Fruit fly (Drosophila melanogaster) whole organism, prepupa: Measurements from ENCODE around the gene Kr-h1.

Experiments
- Blimp-1 ChIP-seq: fragments of 200-800 bp; sonication (Bioruptor generic); optimal IDR thresholded peaks from 3 replicates; lab custom pipeline; 2017; ENCODE audit warnings: missing biosample characterization, missing genetic modification characterization, mild to moderate bottlenecking, moderate library complexity, missing genetic modification reagents
- CG10631 ChIP-seq: fragments of 200-800 bp; sonication (Bioruptor generic); optimal IDR thresholded peaks from 2 replicates; lab custom pipeline; 2016; ENCODE audit warnings: missing biosample characterization, missing genetic modification characterization
- CG11762 ChIP-seq: fragments of 200-800 bp; sonication (Bioruptor generic); optimal IDR thresholded peaks from 3 replicates; lab custom pipeline; 2016; ENCODE audit warnings: missing biosample characterization, missing genetic modification characterization; ENCODE audit not compliant: insufficient read depth
- CG11902 ChIP-seq: fragments of 200-800 bp; sonication (Bioruptor generic); optimal IDR thresholded peaks from 3 replicates; lab custom pipeline; 2016; ENCODE audit warnings: missing biosample characterization, missing genetic modification characterization
- CG15336 ChIP-seq: fragments of 200-800 bp; sonication (Bioruptor generic); IDR thresholded peaks from 2 replicates; pipeline ENCODE4 v1.3.6; 2022; ENCODE audit warnings: missing biosample characterization, missing genetic modification characterization
- CG1621 ChIP-seq: fragments of 200-800 bp; sonication (Bioruptor generic); optimal IDR thresholded peaks from 3 replicates; lab custom pipeline; 2018; ENCODE audit warnings: missing biosample characterization, mild to moderate bottlenecking, missing genetic modification characterization
- CG16779 ChIP-seq: fragments of 200-800 bp; sonication (Bioruptor generic); optimal IDR thresholded peaks from 3 replicates; lab custom pipeline; 2017; ENCODE audit warnings: missing biosample characterization, mild to moderate bottlenecking, missing genetic modification characterization
- CG3032 ChIP-seq: fragments of 200-800 bp; optimal IDR thresholded peaks from 2 replicates; lab custom pipeline; 2019; ENCODE audit warnings: missing biosample characterization, mild to moderate bottlenecking, missing genetic modification characterization, moderate library complexity
- CG31627 ChIP-seq: fragments of 200-800 bp; sonication (Bioruptor generic); optimal IDR thresholded peaks from 3 replicates; lab custom pipeline; 2016; ENCODE audit warnings: missing biosample characterization, missing genetic modification characterization
- CG32006 ChIP-seq: fragments of 200-800 bp; sonication (Bioruptor generic); optimal IDR thresholded peaks from 3 replicates; lab custom pipeline; 2017; ENCODE audit warnings: missing biosample characterization, mild to moderate bottlenecking, missing genetic modification characterization
- CG34406 ChIP-seq: fragments of 200-800 bp; sonication (Bioruptor generic); optimal IDR thresholded peaks from 3 replicates; lab custom pipeline; 2016; ENCODE audit warnings: missing biosample characterization, missing genetic modification characterization
- CG3919 ChIP-seq: fragments of 200-800 bp; sonication (Bioruptor generic); optimal IDR thresholded peaks from 3 replicates; lab custom pipeline; 2016; ENCODE audit warnings: missing biosample characterization, missing genetic modification characterization
- CG4318 ChIP-seq: fragments of 200-800 bp; sonication (Bioruptor generic); optimal IDR thresholded peaks from 3 replicates; lab custom pipeline; 2017; ENCODE audit warnings: missing biosample characterization, mild to moderate bottlenecking, missing genetic modification characterization
- CG6163 ChIP-seq: fragments of 200-800 bp; sonication (Bioruptor generic); IDR thresholded peaks from 3 replicates; pipeline ENCODE4 v1.3.6; 2022; ENCODE audit warnings: missing biosample characterization, missing genetic modification characterization
- CG6792 ChIP-seq: fragments of 200-800 bp; sonication (Bioruptor generic); optimal IDR thresholded peaks from 3 replicates; lab custom pipeline; 2016; ENCODE audit warnings: missing biosample characterization, missing genetic modification characterization
- CG6808 ChIP-seq: fragments of 200-800 bp; sonication (Bioruptor generic); optimal IDR thresholded peaks from 3 replicates; lab custom pipeline; 2017; ENCODE audit warnings: missing biosample characterization, missing genetic modification characterization, mild to moderate bottlenecking, moderate library complexity, missing genetic modification reagents
- CG6854 ChIP-seq: fragments of 200-800 bp; sonication (Bioruptor generic); optimal IDR thresholded peaks from 2 replicates; lab custom pipeline; 2017; ENCODE audit warnings: missing biosample characterization, mild to moderate bottlenecking, missing genetic modification characterization
- CG8119 ChIP-seq: fragments of 200-800 bp; sonication (Bioruptor generic); IDR thresholded peaks from 3 replicates; pipeline ENCODE4 v1.3.6; 2022; ENCODE audit warnings: missing biosample characterization, missing genetic modification characterization
- CG8319 ChIP-seq: fragments of 200-800 bp; sonication (Bioruptor generic); optimal IDR thresholded peaks from 3 replicates; lab custom pipeline; 2016; ENCODE audit warnings: missing biosample characterization, missing genetic modification characterization
- CG8632 ChIP-seq: fragments of 200-800 bp; sonication (Bioruptor generic); optimal IDR thresholded peaks from 3 replicates; lab custom pipeline; 2016; ENCODE audit warnings: missing biosample characterization, missing genetic modification characterization
- CG9139 ChIP-seq: fragments of 200-800 bp; sonication (Bioruptor generic); optimal IDR thresholded peaks from 3 replicates; lab custom pipeline; 2017; ENCODE audit warnings: missing biosample characterization, mild to moderate bottlenecking, missing genetic modification characterization
- Eip75B ChIP-seq: fragments of 200-800 bp; sonication (Bioruptor generic); optimal IDR thresholded peaks from 3 replicates; lab custom pipeline; 2016; ENCODE audit warnings: missing biosample characterization, missing genetic modification characterization
- Eip78C ChIP-seq: fragments of 200-800 bp; sonication (Bioruptor generic); peaks from one replicate; lab custom pipeline; 2016; ENCODE audit warnings: missing biosample characterization, missing genetic modification characterization
- Eip93F ChIP-seq: fragments of 200-800 bp; sonication (Bioruptor generic); optimal IDR thresholded peaks from 2 replicates; lab custom pipeline; 2016; ENCODE audit warnings: missing biosample characterization, mild to moderate bottlenecking, missing genetic modification characterization
- Ets21C ChIP-seq: fragments of 200-800 bp; sonication (Bioruptor generic); optimal IDR thresholded peaks from 3 replicates; lab custom pipeline; 2016; ENCODE audit warnings: missing biosample characterization, missing genetic modification characterization
- Gug ChIP-seq: fragments of 200-800 bp; sonication (Bioruptor generic); IDR thresholded peaks from 2 replicates; pipeline ENCODE4 v1.3.6; 2022; ENCODE audit warnings: missing biosample characterization, missing genetic modification characterization
- Hr38 ChIP-seq: sonication (Bioruptor generic); optimal IDR thresholded peaks from 2 replicates; lab custom pipeline; 2016; ENCODE audit warnings: missing biosample characterization, missing genetic modification characterization
- Hr4 ChIP-seq: fragments of 200-800 bp; sonication (Bioruptor generic); optimal IDR thresholded peaks from 3 replicates; lab custom pipeline; 2016; ENCODE audit warnings: missing biosample characterization, missing genetic modification characterization
- Lpt ChIP-seq: fragments of 200-800 bp; sonication (Bioruptor generic); optimal IDR thresholded peaks from 3 replicates; lab custom pipeline; 2016; ENCODE audit warnings: missing biosample characterization, missing genetic modification characterization
- Met ChIP-seq: fragments of 200-800 bp; sonication (Bioruptor generic); optimal IDR thresholded peaks from 3 replicates; lab custom pipeline; 2016; ENCODE audit warnings: missing biosample characterization, missing genetic modification characterization
- OdsH ChIP-seq: fragments of 200-800 bp; sonication (Bioruptor generic); optimal IDR thresholded peaks from 3 replicates; lab custom pipeline; 2016; ENCODE audit warnings: missing biosample characterization, missing genetic modification characterization
- Smox ChIP-seq: fragments of 200-800 bp; sonication (Bioruptor generic); optimal IDR thresholded peaks from 3 replicates; lab custom pipeline; 2016; ENCODE audit warnings: missing biosample characterization, missing genetic modification characterization
- Sox102F ChIP-seq: fragments of 200-800 bp; sonication (Bioruptor generic); optimal IDR thresholded peaks from 2 replicates; lab custom pipeline; 2016; ENCODE audit warnings: missing biosample characterization, mild to moderate bottlenecking, missing genetic modification characterization
- Sox14 ChIP-seq: fragments of 200-800 bp; sonication (Bioruptor generic); optimal IDR thresholded peaks from 3 replicates; lab custom pipeline; 2016; ENCODE audit warnings: missing biosample characterization, missing genetic modification characterization
- achi ChIP-seq: fragments of 200-800 bp; sonication (Bioruptor generic); optimal IDR thresholded peaks from 3 replicates; lab custom pipeline; 2016; ENCODE audit warnings: missing biosample characterization, missing genetic modification characterization
- acj6 ChIP-seq: fragments of 200-800 bp; sonication (Bioruptor generic); optimal IDR thresholded peaks from 3 replicates; lab custom pipeline; 2016; ENCODE audit warnings: missing biosample characterization, missing genetic modification characterization
- cyc ChIP-seq: fragments of 200-800 bp; sonication (Bioruptor generic); optimal IDR thresholded peaks from 3 replicates; lab custom pipeline; 2016; ENCODE audit warnings: missing biosample characterization, missing genetic modification characterization
- dac ChIP-seq: fragments of 200-800 bp; sonication (Bioruptor generic); optimal IDR thresholded peaks from 2 replicates; lab custom pipeline; 2017; ENCODE audit warnings: missing biosample characterization, mild to moderate bottlenecking, missing genetic modification characterization
- dsx ChIP-seq: fragments of 200-800 bp; optimal IDR thresholded peaks from 3 replicates; lab custom pipeline; 2019; ENCODE audit warnings: missing biosample characterization, mild to moderate bottlenecking, missing genetic modification characterization, moderate library complexity; ENCODE audit not compliant: poor library complexity, severe bottlenecking
- eg ChIP-seq: fragments of 200-800 bp; sonication (Bioruptor generic); IDR thresholded peaks from 3 replicates; pipeline ENCODE4 v1.3.6; 2022; ENCODE audit warnings: missing biosample characterization, missing genetic modification characterization
- esn ChIP-seq: fragments of 200-800 bp; sonication (Bioruptor generic); optimal IDR thresholded peaks from 2 replicates; lab custom pipeline; 2016; ENCODE audit warnings: missing biosample characterization, mild to moderate bottlenecking, missing genetic modification characterization, moderate library complexity
- fd59A ChIP-seq: fragments of 200-800 bp; sonication (Bioruptor generic); optimal IDR thresholded peaks from 2 replicates; lab custom pipeline; 2017; ENCODE audit warnings: missing biosample characterization, mild to moderate bottlenecking, missing genetic modification characterization, missing genetic modification reagents
- fd85E ChIP-seq: fragments of 200-800 bp; sonication (Bioruptor generic); optimal IDR thresholded peaks from 3 replicates; lab custom pipeline; 2016; ENCODE audit warnings: missing biosample characterization, missing genetic modification characterization
- net ChIP-seq: fragments of 200-800 bp; sonication (Bioruptor generic); optimal IDR thresholded peaks from 3 replicates; lab custom pipeline; 2016; ENCODE audit warnings: missing biosample characterization, missing genetic modification characterization
- pdm3 ChIP-seq: fragments of 200-800 bp; sonication (Bioruptor generic); optimal IDR thresholded peaks from 3 replicates; lab custom pipeline; 2016; ENCODE audit warnings: missing biosample characterization, missing genetic modification characterization
- spab ChIP-seq: fragments of 200-800 bp; sonication (Bioruptor generic); optimal IDR thresholded peaks from 2 replicates; lab custom pipeline; 2017; ENCODE audit warnings: missing biosample characterization, mild to moderate bottlenecking, missing genetic modification characterization, missing genetic modification reagents
- ss ChIP-seq, 2 experiments: fragments of 200-800 bp; sonication (Bioruptor generic); optimal IDR thresholded peaks; 2 replicates in 1 of 2; 3 replicates in 1 of 2; lab custom pipeline; 2017 to 2018; ENCODE audit warnings: mild to moderate bottlenecking in 2 of 2, missing biosample characterization in 2 of 2, missing genetic modification characterization in 2 of 2, moderate library complexity in 1 of 2
- svp ChIP-seq: fragments of 200-800 bp; sonication (Bioruptor generic); peaks from one replicate; lab custom pipeline; 2016; ENCODE audit warnings: missing biosample characterization, missing genetic modification characterization
- vri ChIP-seq: fragments of 200-800 bp; sonication (Bioruptor generic); optimal IDR thresholded peaks from 3 replicates; lab custom pipeline; 2016; ENCODE audit warnings: missing biosample characterization, mild to moderate bottlenecking, missing genetic modification characterization

Gene Kr-h1

dm6 chr2L:6050575-6050974 lies 31.8 kb upstream of the Kr-h1 start, which contains the start of gene CG9135:
TSS of gene CG9135 (plus strand) at chr2L:6050800.
- TF ChIP-seq CG9139 (GFP tag; lab: Kevin White, UChicago): no peak
- TF ChIP-seq CG6163 (GFP tag; lab: Robert Waterston, UW): no peak
- TF ChIP-seq CG6808 (GFP tag; lab: Kevin White, UChicago): no peak
- TF ChIP-seq dsx (GFP tag; lab: Kevin White, UChicago): no peak
- TF ChIP-seq CG32006 (GFP tag; lab: Kevin White, UChicago): no peak
- TF ChIP-seq CG8632: no peak
- no peak for TF ChIP-seq net (GFP tag; lab: Kevin White, UChicago)

- TF ChIP-seq CG8632: peak; percentile 94
- peak; percentile 98 for TF ChIP-seq CG8119 (GFP tag; lab: Robert Waterston, UW)
- peak; percentile 92 for TF ChIP-seq dac (GFP tag; lab: Kevin White, UChicago)
- peak; percentile 96 for TF ChIP-seq Sox14 (GFP tag; lab: Kevin White, UChicago)
- TF ChIP-seq CG8319 (GFP tag; lab: Kevin White, UChicago): peak; percentile 88
- peak; percentile 93 for TF ChIP-seq CG11762 (GFP tag; lab: Kevin White, UChicago)
- peak; percentile 94 for TF ChIP-seq acj6 (GFP tag; lab: Kevin White, UChicago)
- TF ChIP-seq dsx (GFP tag; lab: Kevin White, UChicago): peak; percentile 94
- TF ChIP-seq eg: peak; percentile 97
- TF ChIP-seq CG32006 (GFP tag; lab: Kevin White, UChicago): peak; percentile 97
- TF ChIP-seq Eip78C: peak; percentile 99
- peak; percentile 90 for TF ChIP-seq spab (GFP tag; lab: Kevin White, UChicago)
- TF ChIP-seq fd59A (GFP tag; lab: Kevin White, UChicago): peak; percentile 88
- TF ChIP-seq esn (GFP tag; lab: Kevin White, UChicago): peak; percentile 98
- TF ChIP-seq CG11902 (GFP tag; lab: Kevin White, UChicago): peak; percentile 79
- TF ChIP-seq CG31627 (GFP tag; lab: Kevin White, UChicago): peak; percentile 94
- TF ChIP-seq vri (GFP tag; lab: Kevin White, UChicago): peak; percentile 96
- TF ChIP-seq CG10631: peak; percentile 91
- peak; percentile 93 for TF ChIP-seq cyc (GFP tag; lab: Kevin White, UChicago)
- TF ChIP-seq achi (GFP tag; lab: Kevin White, UChicago): peak; percentile 96
- TF ChIP-seq CG3919 (GFP tag; lab: Kevin White, UChicago): peak; percentile 97
- peak; percentile 96 for TF ChIP-seq Smox (GFP tag; lab: Kevin White, UChicago)
- TF ChIP-seq CG6854 (GFP tag; lab: Kevin White, UChicago): peak; percentile 95
- peak; percentile 96 for TF ChIP-seq Met (GFP tag; lab: Kevin White, UChicago)
- TF ChIP-seq Blimp-1: peak; percentile 81
- TF ChIP-seq Eip93F (GFP tag; lab: Kevin White, UChicago): peak; percentile 94
- peak; percentile 96 for TF ChIP-seq pdm3 (GFP tag; lab: Kevin White, UChicago)
- no peak for TF ChIP-seq CG4318 (GFP tag; lab: Kevin White, UChicago)
- peak; percentile 97 for TF ChIP-seq CG6792 (GFP tag; lab: Kevin White, UChicago)
- TF ChIP-seq svp (GFP tag; lab: Kevin White, UChicago): peak; percentile 98
- TF ChIP-seq CG16779 (tag; lab: Kevin White, UChicago): peak; percentile 94
- peak; percentile 94 for TF ChIP-seq CG9139 (GFP tag; lab: Kevin White, UChicago)
- TF ChIP-seq Hr38 (GFP tag; lab: Kevin White, UChicago): no peak
- TF ChIP-seq Sox102F (GFP tag; lab: Kevin White, UChicago): peak; percentile 97
- TF ChIP-seq fd85E (GFP tag; lab: Kevin White, UChicago): peak; percentile 86
- peak; percentile 96 for TF ChIP-seq CG34406 (GFP tag; lab: Kevin White, UChicago)
- TF ChIP-seq CG1621 (tag; lab: Kevin White, UChicago): peak; percentile 94
- TF ChIP-seq CG15336 (GFP tag; lab: Robert Waterston, UW): peak; percentile 99
- TF ChIP-seq ss (GFP tag; optimal IDR thresholded peaks at IDR 0.05; lab: Kevin White, UChicago): peak; percentile 96
- peak; percentile 88 for TF ChIP-seq Ets21C
- peak; percentile 92 for TF ChIP-seq Lpt (GFP tag; lab: Kevin White, UChicago)
- peak; percentile 95 for TF ChIP-seq OdsH (GFP tag; lab: Kevin White, UChicago)
- TF ChIP-seq Gug: peak; percentile 89
- TF ChIP-seq Eip75B (GFP tag; lab: Kevin White, UChicago): peak; percentile 97
- TF ChIP-seq CG6808 (GFP tag; lab: Kevin White, UChicago): peak; percentile 93
- peak; percentile 93 for TF ChIP-seq CG3032
- peak; percentile 97 for TF ChIP-seq Hr4 (GFP tag; lab: Kevin White, UChicago)
These were observed 31.2 kb upstream of the Kr-h1 start for dm6 chr2L:6051212-6051621.
